Fruit fly (Drosophila melanogaster) whole organism, prepupa: ENCODE measurements around the gene fliI.

ENCODE experiments used
- Blimp-1 ChIP-seq: fragments of 200-800 bp; sonication (Bioruptor generic); optimal IDR thresholded peaks from 3 replicates; lab custom pipeline; 2017; ENCODE audit warnings: missing biosample characterization, missing genetic modification characterization, mild to moderate bottlenecking, moderate library complexity, missing genetic modification reagents
- CG11294 ChIP-seq: fragments of 200-800 bp; sonication (Bioruptor generic); IDR thresholded peaks from 2 replicates; pipeline ENCODE4 v1.3.6; 2022; ENCODE audit warnings: missing biosample characterization, missing genetic modification characterization
- CG11762 ChIP-seq: fragments of 200-800 bp; sonication (Bioruptor generic); optimal IDR thresholded peaks from 3 replicates; lab custom pipeline; 2016; ENCODE audit warnings: missing biosample characterization, missing genetic modification characterization; ENCODE audit not compliant: insufficient read depth
- CG11902 ChIP-seq: fragments of 200-800 bp; sonication (Bioruptor generic); optimal IDR thresholded peaks from 3 replicates; lab custom pipeline; 2016; ENCODE audit warnings: missing biosample characterization, missing genetic modification characterization
- CG3032 ChIP-seq: fragments of 200-800 bp; optimal IDR thresholded peaks from 2 replicates; lab custom pipeline; 2019; ENCODE audit warnings: missing biosample characterization, mild to moderate bottlenecking, missing genetic modification characterization, moderate library complexity
- CG31627 ChIP-seq: fragments of 200-800 bp; sonication (Bioruptor generic); optimal IDR thresholded peaks from 3 replicates; lab custom pipeline; 2016; ENCODE audit warnings: missing biosample characterization, missing genetic modification characterization
- CG32006 ChIP-seq: fragments of 200-800 bp; sonication (Bioruptor generic); optimal IDR thresholded peaks from 3 replicates; lab custom pipeline; 2017; ENCODE audit warnings: missing biosample characterization, mild to moderate bottlenecking, missing genetic modification characterization
- CG34406 ChIP-seq: fragments of 200-800 bp; sonication (Bioruptor generic); optimal IDR thresholded peaks from 3 replicates; lab custom pipeline; 2016; ENCODE audit warnings: missing biosample characterization, missing genetic modification characterization
- CG3919 ChIP-seq: fragments of 200-800 bp; sonication (Bioruptor generic); optimal IDR thresholded peaks from 3 replicates; lab custom pipeline; 2016; ENCODE audit warnings: missing biosample characterization, missing genetic modification characterization
- CG6163 ChIP-seq: fragments of 200-800 bp; sonication (Bioruptor generic); IDR thresholded peaks from 3 replicates; pipeline ENCODE4 v1.3.6; 2022; ENCODE audit warnings: missing biosample characterization, missing genetic modification characterization
- CG6276 ChIP-seq: fragments of 200-800 bp; sonication (Bioruptor generic); optimal IDR thresholded peaks from 2 replicates; lab custom pipeline; 2017; ENCODE audit warnings: missing biosample characterization, mild to moderate bottlenecking, missing genetic modification characterization
- CG6792 ChIP-seq: fragments of 200-800 bp; sonication (Bioruptor generic); optimal IDR thresholded peaks from 3 replicates; lab custom pipeline; 2016; ENCODE audit warnings: missing biosample characterization, missing genetic modification characterization
- CG6808 ChIP-seq: fragments of 200-800 bp; sonication (Bioruptor generic); optimal IDR thresholded peaks from 3 replicates; lab custom pipeline; 2017; ENCODE audit warnings: missing biosample characterization, missing genetic modification characterization, mild to moderate bottlenecking, moderate library complexity, missing genetic modification reagents
- CG6854 ChIP-seq: fragments of 200-800 bp; sonication (Bioruptor generic); optimal IDR thresholded peaks from 2 replicates; lab custom pipeline; 2017; ENCODE audit warnings: missing biosample characterization, mild to moderate bottlenecking, missing genetic modification characterization
- CG7368 ChIP-seq: fragments of 200-800 bp; sonication (Bioruptor generic); optimal IDR thresholded peaks from 3 replicates; lab custom pipeline; 2016; ENCODE audit warnings: missing biosample characterization, missing genetic modification characterization
- CG8319 ChIP-seq: fragments of 200-800 bp; sonication (Bioruptor generic); optimal IDR thresholded peaks from 3 replicates; lab custom pipeline; 2016; ENCODE audit warnings: missing biosample characterization, missing genetic modification characterization
- CG8632 ChIP-seq: fragments of 200-800 bp; sonication (Bioruptor generic); optimal IDR thresholded peaks from 3 replicates; lab custom pipeline; 2016; ENCODE audit warnings: missing biosample characterization, missing genetic modification characterization
- CG9139 ChIP-seq: fragments of 200-800 bp; sonication (Bioruptor generic); optimal IDR thresholded peaks from 3 replicates; lab custom pipeline; 2017; ENCODE audit warnings: missing biosample characterization, mild to moderate bottlenecking, missing genetic modification characterization
- Eip75B ChIP-seq: fragments of 200-800 bp; sonication (Bioruptor generic); optimal IDR thresholded peaks from 3 replicates; lab custom pipeline; 2016; ENCODE audit warnings: missing biosample characterization, missing genetic modification characterization
- Eip78C ChIP-seq: fragments of 200-800 bp; sonication (Bioruptor generic); peaks from one replicate; lab custom pipeline; 2016; ENCODE audit warnings: missing biosample characterization, missing genetic modification characterization
- Eip93F ChIP-seq: fragments of 200-800 bp; sonication (Bioruptor generic); optimal IDR thresholded peaks from 2 replicates; lab custom pipeline; 2016; ENCODE audit warnings: missing biosample characterization, mild to moderate bottlenecking, missing genetic modification characterization
- Ets21C ChIP-seq: fragments of 200-800 bp; sonication (Bioruptor generic); optimal IDR thresholded peaks from 3 replicates; lab custom pipeline; 2016; ENCODE audit warnings: missing biosample characterization, missing genetic modification characterization
- Ets96B ChIP-seq: fragments of 200-800 bp; optimal IDR thresholded peaks from 2 replicates; lab custom pipeline; 2019; ENCODE audit warnings: missing biosample characterization, mild to moderate bottlenecking, missing genetic modification characterization, moderate library complexity
- Hr38 ChIP-seq: sonication (Bioruptor generic); optimal IDR thresholded peaks from 2 replicates; lab custom pipeline; 2016; ENCODE audit warnings: missing biosample characterization, missing genetic modification characterization
- Hr4 ChIP-seq: fragments of 200-800 bp; sonication (Bioruptor generic); optimal IDR thresholded peaks from 3 replicates; lab custom pipeline; 2016; ENCODE audit warnings: missing biosample characterization, missing genetic modification characterization
- Lpt ChIP-seq: fragments of 200-800 bp; sonication (Bioruptor generic); optimal IDR thresholded peaks from 3 replicates; lab custom pipeline; 2016; ENCODE audit warnings: missing biosample characterization, missing genetic modification characterization
- Smox ChIP-seq: fragments of 200-800 bp; sonication (Bioruptor generic); optimal IDR thresholded peaks from 3 replicates; lab custom pipeline; 2016; ENCODE audit warnings: missing biosample characterization, missing genetic modification characterization
- Sox102F ChIP-seq: fragments of 200-800 bp; sonication (Bioruptor generic); optimal IDR thresholded peaks from 2 replicates; lab custom pipeline; 2016; ENCODE audit warnings: missing biosample characterization, mild to moderate bottlenecking, missing genetic modification characterization
- Sox14 ChIP-seq: fragments of 200-800 bp; sonication (Bioruptor generic); optimal IDR thresholded peaks from 3 replicates; lab custom pipeline; 2016; ENCODE audit warnings: missing biosample characterization, missing genetic modification characterization
- dac ChIP-seq: fragments of 200-800 bp; sonication (Bioruptor generic); optimal IDR thresholded peaks from 2 replicates; lab custom pipeline; 2017; ENCODE audit warnings: missing biosample characterization, mild to moderate bottlenecking, missing genetic modification characterization
- dsx ChIP-seq: fragments of 200-800 bp; optimal IDR thresholded peaks from 3 replicates; lab custom pipeline; 2019; ENCODE audit warnings: missing biosample characterization, mild to moderate bottlenecking, missing genetic modification characterization, moderate library complexity; ENCODE audit not compliant: poor library complexity, severe bottlenecking
- eg ChIP-seq: fragments of 200-800 bp; sonication (Bioruptor generic); IDR thresholded peaks from 3 replicates; pipeline ENCODE4 v1.3.6; 2022; ENCODE audit warnings: missing biosample characterization, missing genetic modification characterization
- esn ChIP-seq: fragments of 200-800 bp; sonication (Bioruptor generic); optimal IDR thresholded peaks from 2 replicates; lab custom pipeline; 2016; ENCODE audit warnings: missing biosample characterization, mild to moderate bottlenecking, missing genetic modification characterization, moderate library complexity
- fd59A ChIP-seq: fragments of 200-800 bp; sonication (Bioruptor generic); optimal IDR thresholded peaks from 2 replicates; lab custom pipeline; 2017; ENCODE audit warnings: missing biosample characterization, mild to moderate bottlenecking, missing genetic modification characterization, missing genetic modification reagents
- fd85E ChIP-seq: fragments of 200-800 bp; sonication (Bioruptor generic); optimal IDR thresholded peaks from 3 replicates; lab custom pipeline; 2016; ENCODE audit warnings: missing biosample characterization, missing genetic modification characterization
- fkh ChIP-seq: fragments of 200-800 bp; sonication (Bioruptor generic); optimal IDR thresholded peaks from 3 replicates; lab custom pipeline; 2017; ENCODE audit warnings: missing biosample characterization, mild to moderate bottlenecking, missing genetic modification characterization, moderate library complexity
- lz ChIP-seq: fragments of 200-800 bp; sonication (Bioruptor generic); optimal IDR thresholded peaks from 3 replicates; lab custom pipeline; 2016; ENCODE audit warnings: missing biosample characterization, missing genetic modification characterization
- net ChIP-seq: fragments of 200-800 bp; sonication (Bioruptor generic); optimal IDR thresholded peaks from 3 replicates; lab custom pipeline; 2016; ENCODE audit warnings: missing biosample characterization, missing genetic modification characterization
- pdm3 ChIP-seq: fragments of 200-800 bp; sonication (Bioruptor generic); optimal IDR thresholded peaks from 3 replicates; lab custom pipeline; 2016; ENCODE audit warnings: missing biosample characterization, missing genetic modification characterization
- salr ChIP-seq, 2 experiments: fragments of 200-800 bp; sonication (Bioruptor generic); optimal IDR thresholded peaks; 3 replicates each; lab custom pipeline; 2016 to 2018; ENCODE audit warnings: missing biosample characterization in 2 of 2, missing genetic modification characterization in 2 of 2, mild to moderate bottlenecking in 1 of 2
- ss ChIP-seq, 2 experiments: fragments of 200-800 bp; sonication (Bioruptor generic); optimal IDR thresholded peaks; 2 replicates in 1 of 2; 3 replicates in 1 of 2; lab custom pipeline; 2017 to 2018; ENCODE audit warnings: mild to moderate bottlenecking in 2 of 2, missing biosample characterization in 2 of 2, missing genetic modification characterization in 2 of 2, moderate library complexity in 1 of 2
- svp ChIP-seq: fragments of 200-800 bp; sonication (Bioruptor generic); peaks from one replicate; lab custom pipeline; 2016; ENCODE audit warnings: missing biosample characterization, missing genetic modification characterization
- topi ChIP-seq: fragments of 200-800 bp; sonication (Bioruptor generic); optimal IDR thresholded peaks from 3 replicates; lab custom pipeline; 2016; ENCODE audit warnings: missing biosample characterization, missing genetic modification characterization
- vri ChIP-seq: fragments of 200-800 bp; sonication (Bioruptor generic); optimal IDR thresholded peaks from 3 replicates; lab custom pipeline; 2016; ENCODE audit warnings: missing biosample characterization, mild to moderate bottlenecking, missing genetic modification characterization

The fliI gene

dm6 chrX:21315852-21316251, 23.7 kb upstream of the fliI start, which contains the start of gene Rpt6:
Rpt6 (plus strand) TSS chrX:21316052.
- no peak for TF ChIP-seq CG3032 (tag; lab: Kevin White, UChicago)
- peak; percentile 16 for TF ChIP-seq Sox14 (GFP tag; lab: Kevin White, UChicago)
- TF ChIP-seq lz (GFP tag; lab: Kevin White, UChicago): peak; percentile 2
- peak; percentile 59 for TF ChIP-seq Eip78C (GFP tag; lab: Kevin White, UChicago)
- peak; percentile 38 for TF ChIP-seq CG6854 (GFP tag; lab: Kevin White, UChicago)
- no peak for TF ChIP-seq CG6808
- peak; percentile 13 for TF ChIP-seq esn (GFP tag; lab: Kevin White, UChicago)

dm6 chrX:21317422-21317821, 22.1 kb upstream of the fliI start, which contains the start of gene CG1801:
CG1801 (minus strand) TSS chrX:21317522.
- TF ChIP-seq fd59A (GFP tag; lab: Kevin White, UChicago): no peak
- no peak for TF ChIP-seq CG6163
- TF ChIP-seq CG8632 (GFP tag; lab: Kevin White, UChicago): no peak
- no peak for TF ChIP-seq lz (GFP tag; lab: Kevin White, UChicago)
- TF ChIP-seq Eip75B (GFP tag; lab: Kevin White, UChicago): no peak
- TF ChIP-seq ss (GFP tag; optimal IDR thresholded peaks at IDR 0.05; lab: Kevin White, UChicago): no peak
- no peak for TF ChIP-seq Ets96B (tag; lab: Kevin White, UChicago)

dm6 chrX:21319202-21319772, 20.3 kb upstream of the fliI start, which contains the start of the genes SLIRP1 and anox:
SLIRP1 (minus strand) TSS chrX:21319296.
anox (minus strand) TSS chrX:21319296.
- TF ChIP-seq svp (GFP tag; lab: Kevin White, UChicago) (peak; percentile 92), dac (GFP tag; lab: Kevin White, UChicago) (peak; percentile 59), CG6276 (GFP tag; lab: Kevin White, UChicago) (no peak), Lpt (GFP tag; lab: Kevin White, UChicago) (peak; percentile 78), CG11294 (peak; percentile 55; the same call in 1 of the 2 replicates), Eip75B (GFP tag; lab: Kevin White, UChicago) (peak; percentile 85), CG8319 (GFP tag; lab: Kevin White, UChicago) (peak; percentile 65), Eip93F (GFP tag; lab: Kevin White, UChicago) (no peak), Ets21C (GFP tag; lab: Kevin White, UChicago) (peak; percentile 75), ss (GFP tag; optimal IDR thresholded peaks at IDR 0.05; lab: Kevin White, UChicago) (peak; percentile 82 to 86), CG8632 (GFP tag; lab: Kevin White, UChicago) (peak; percentile 86), CG6808 (peak; percentile 86), esn (GFP tag; lab: Kevin White, UChicago) (peak; percentile 92), CG6854 (GFP tag; lab: Kevin White, UChicago) (peak; percentile 71), net (GFP tag; lab: Kevin White, UChicago) (peak; percentile 81), fd59A (GFP tag; lab: Kevin White, UChicago) (peak; percentile 84), CG6792 (GFP tag; lab: Kevin White, UChicago) (peak; percentile 86), fkh (peak; percentile 31), CG31627 (GFP tag; lab: Kevin White, UChicago) (peak; percentile 86), vri (peak; percentile 54), CG32006 (GFP tag; lab: Kevin White, UChicago) (peak; percentile 89), pdm3 (GFP tag; lab: Kevin White, UChicago) (peak; percentile 89), Smox (GFP tag; lab: Kevin White, UChicago) (peak; percentile 88), Sox102F (GFP tag; lab: Kevin White, UChicago) (peak; percentile 74), Hr38 (GFP tag; lab: Kevin White, UChicago) (no peak), lz (GFP tag; lab: Kevin White, UChicago) (peak; percentile 91), CG11902 (peak; percentile 77), CG9139 (GFP tag; lab: Kevin White, UChicago) (no peak), dsx (GFP tag; lab: Kevin White, UChicago) (peak; percentile 88), fd85E (GFP tag; lab: Kevin White, UChicago) (no peak), salr (GFP tag; optimal IDR thresholded peaks at IDR 0.05; lab: Kevin White, UChicago) (peak; percentile 64 to 81), CG3032 (tag; lab: Kevin White, UChicago) (peak; percentile 90), Sox14 (GFP tag; lab: Kevin White, UChicago) (peak; percentile 87), CG3919 (GFP tag; lab: Kevin White, UChicago) (peak; percentile 81), eg (GFP tag; lab: Robert Waterston, UW) (peak; percentile 80), Eip78C (GFP tag; lab: Kevin White, UChicago) (peak; percentile 96), topi (peak; percentile 90), CG11762 (GFP tag; lab: Kevin White, UChicago) (peak; percentile 82), Blimp-1 (GFP tag; lab: Kevin White, UChicago) (peak; percentile 70), Hr4 (GFP tag; lab: Kevin White, UChicago) (peak; percentile 83), CG34406 (GFP tag; lab: Kevin White, UChicago) (peak; percentile 84), CG7368 (GFP tag; lab: Kevin White, UChicago) (peak; percentile 70)
